Fruit fly (Drosophila melanogaster): ENCODE measurements around the gene loh.
A peak's percentile ranks its signal among the peaks of the same experiment; 100 is the strongest.

The loh gene

DNA sequence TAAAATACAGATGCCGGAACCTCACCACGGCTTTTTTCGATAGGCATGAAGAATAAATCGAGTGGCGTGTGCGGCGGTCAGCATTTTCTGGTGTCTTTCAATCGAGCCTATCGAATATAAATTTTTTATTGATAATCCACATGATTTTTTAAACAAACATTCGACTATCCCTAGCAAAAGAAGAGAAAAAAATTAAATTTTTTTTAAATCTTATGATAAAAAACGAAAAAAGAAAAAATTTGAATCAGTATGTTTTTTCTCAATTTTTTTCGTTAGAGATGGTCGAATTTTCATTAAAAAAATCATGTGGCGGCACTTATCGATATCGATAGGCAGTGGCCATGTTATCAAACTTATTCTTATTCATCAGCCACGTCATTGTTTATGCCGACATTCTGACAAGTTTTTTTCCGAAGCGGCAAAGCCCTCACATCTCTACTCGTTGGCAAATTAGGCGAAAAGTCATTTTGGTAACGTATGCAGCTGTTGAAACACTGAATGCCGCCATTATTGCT, 15.7 kb upstream of the loh start, which contains the start of the genes SmB and KdelR (continued):
- no peak for TF ChIP-seq toy (GFP tag; IDR thresholded peaks at IDR 0.05)
- TF ChIP-seq Oli (tag; optimal IDR thresholded peaks at IDR 0.05) = no peak
- no peak for TF ChIP-seq tgo (GFP tag; IDR thresholded peaks at IDR 0.05)
- no peak for TF ChIP-seq CG8359 (GFP tag; optimal IDR thresholded peaks at IDR 0.05; ENCODE audit: borderline replicate concordance)
- TF ChIP-seq sima (GFP tag; optimal IDR thresholded peaks at IDR 0.05) = no peak
- TF ChIP-seq CG8924 (tag; optimal IDR thresholded peaks at IDR 0.05) = peak; percentile 69
- TF ChIP-seq CG15696 (tag; optimal IDR thresholded peaks at IDR 0.05) = no peak
- TF ChIP-seq YL-1 (GFP tag; optimal IDR thresholded peaks at IDR 0.05) = peak; percentile 89
- TF ChIP-seq tna (GFP tag; IDR thresholded peaks at IDR 0.05; ENCODE audit: partially characterized antibody) = peak; percentile 84
- TF ChIP-seq Trl (optimal IDR thresholded peaks at IDR 0.05) = no peak
- TF ChIP-seq Trl (GFP tag; optimal IDR thresholded peaks at IDR 0.05) = peak; percentile 24
- TF ChIP-seq en (GFP tag; optimal IDR thresholded peaks at IDR 0.05) = no peak
- no peak for TF ChIP-seq yki (optimal IDR thresholded peaks at IDR 0.05)
- TF ChIP-seq jing (GFP tag; optimal IDR thresholded peaks at IDR 0.05) = no peak
- 0 out of 2 replicates have a peak, but pooled peaks have one; percentile 6 for TF ChIP-seq vvl (GFP tag; IDR thresholded peaks at IDR 0.05)
- no peak for TF ChIP-seq maf-S (GFP tag; optimal IDR thresholded peaks at IDR 0.05)
- peak; percentile 16 for TF ChIP-seq CG1603 (tag; optimal IDR thresholded peaks at IDR 0.05)
- TF ChIP-seq Opbp (GFP tag; IDR thresholded peaks at IDR 0.05; ENCODE audit: partially characterized antibody) = peak; percentile 64; the same call in 2 of the 3 replicates
- peak; percentile 69 for TF ChIP-seq knrl (GFP tag; IDR thresholded peaks at IDR 0.05; ENCODE audit: partially characterized antibody)
- no peak for TF ChIP-seq CG4282 (GFP tag; optimal IDR thresholded peaks at IDR 0.05)
- TF ChIP-seq CG11560 (tag; IDR thresholded peaks at IDR 0.05) = peak; percentile 98
- TF ChIP-seq CG4424 (GFP tag; optimal IDR thresholded peaks at IDR 0.05) = peak; percentile 37
- TF ChIP-seq phol (tag; optimal IDR thresholded peaks at IDR 0.05) = peak; percentile 83
- TF ChIP-seq trem (tag; optimal IDR thresholded peaks at IDR 0.05) = peak; percentile 78

DNA sequence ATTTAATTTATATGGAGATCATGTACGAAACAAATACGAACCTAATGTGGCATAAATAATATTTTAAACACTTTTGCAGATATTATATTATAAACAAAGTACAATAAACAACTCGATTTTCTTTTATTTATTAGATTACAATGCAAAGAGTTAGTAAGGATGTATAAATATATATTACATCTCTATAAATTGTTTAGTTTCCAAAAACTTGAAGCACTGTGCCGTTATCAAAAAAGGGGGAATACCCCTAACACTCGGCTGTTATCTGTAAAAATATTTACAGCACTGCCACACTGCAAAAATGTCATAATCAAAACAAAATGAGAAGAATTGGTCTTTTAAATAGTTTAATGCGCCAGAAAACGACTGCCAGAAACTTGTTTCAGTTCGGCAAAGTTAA, 13.8 kb upstream of the loh start, which contains the start of gene CG5188:
Gene CG5188, plus strand, starts transcription at position 302 of the 400 bp plus-strand sequence.
- peak; percentile 35; the same call in 1 of the 2 replicates for TF ChIP-seq CG14014 (GFP tag; IDR thresholded peaks at IDR 0.05)
- peak; percentile 54 for TF ChIP-seq Dek (tag; optimal IDR thresholded peaks at IDR 0.05)
- peak; percentile 64; the same call in 1 of the 2 replicates for TF ChIP-seq CG11696 (GFP tag; IDR thresholded peaks at IDR 0.05)
- 0 out of 2 replicates have a peak, but pooled peaks have one; percentile 27 for TF ChIP-seq CG31224 (GFP tag; IDR thresholded peaks at IDR 0.05)
- TF ChIP-seq lola (GFP tag; optimal IDR thresholded peaks at IDR 0.05) = peak in 1 of 3 experiments; percentile 37
- peak; percentile 12 for TF ChIP-seq BEAF-32 (GFP tag; optimal IDR thresholded peaks at IDR 0.05)
- no peak for TF ChIP-seq hth (optimal IDR thresholded peaks at IDR 0.05)
- peak; percentile 40 for TF ChIP-seq HmgZ (tag; optimal IDR thresholded peaks at IDR 0.05)
- peak; percentile 37 for TF ChIP-seq CG12155 (GFP tag; optimal IDR thresholded peaks at IDR 0.05)
- 0 out of 3 replicates have a peak, but pooled peaks have one; percentile 34 for TF ChIP-seq CG16813 (GFP tag; IDR thresholded peaks at IDR 0.05; ENCODE audit: partially characterized antibody)
- TF ChIP-seq ato (GFP tag; IDR thresholded peaks at IDR 0.05; ENCODE audit: partially characterized antibody) = peak; percentile 53; the same call in 1 of the 2 replicates
- TF ChIP-seq MBD-R2 (GFP tag; IDR thresholded peaks at IDR 0.05) = peak; percentile 75; the same call in 1 of the 2 replicates
- TF ChIP-seq gsb-n (tag; optimal IDR thresholded peaks at IDR 0.05) = no peak
- no peak for TF ChIP-seq HLH3B (GFP tag; IDR thresholded peaks at IDR 0.05)
- TF ChIP-seq CG14441 (GFP tag; IDR thresholded peaks at IDR 0.05) = no peak
- TF ChIP-seq CG13775 (GFP tag; optimal IDR thresholded peaks at IDR 0.05) = peak; percentile 29
- TF ChIP-seq CG4617 (GFP tag; optimal IDR thresholded peaks at IDR 0.05; ENCODE audit: borderline replicate concordance) = peak; percentile 19
- peak; percentile 35; the same call in 1 of the 4 replicates for TF ChIP-seq Dll (GFP tag; IDR thresholded peaks at IDR 0.05; ENCODE audit: partially characterized antibody)
- peak; percentile 6 for TF ChIP-seq CG3995 (GFP tag; optimal IDR thresholded peaks at IDR 0.05)
- no peak for TF ChIP-seq Antp (GFP tag; optimal IDR thresholded peaks at IDR 0.05)
- TF ChIP-seq CG1647 (GFP tag; optimal IDR thresholded peaks at IDR 0.05) = peak; percentile 21
- 0 out of 3 replicates have a peak, but pooled peaks have one; percentile 35 for TF ChIP-seq CG3726 (GFP tag; IDR thresholded peaks at IDR 0.05)
- peak; percentile 67 for TF ChIP-seq CG2678 (tag; optimal IDR thresholded peaks at IDR 0.05)
- no peak for TF ChIP-seq zf30C (GFP tag; optimal IDR thresholded peaks at IDR 0.05)
- TF ChIP-seq ATbp (GFP tag; optimal IDR thresholded peaks at IDR 0.05) = no peak
- no peak for TF ChIP-seq CG8290 (GFP tag; optimal IDR thresholded peaks at IDR 0.05)
- no peak for TF ChIP-seq CG8290 (tag; optimal IDR thresholded peaks at IDR 0.05)
